Worm (Caenorhabditis elegans) whole organism, L3 larva: ENCODE measurements around the gene C54E4.1.
"Not testable (repeated sequence)": the region's sequence is repeated elsewhere in the genome, so short reads cannot be mapped to it uniquely, and the experiment has no call there.

Experiments used
- R02D3.7 ChIP-seq: fragments of 150-350 bp; optimal IDR thresholded peaks from 2 replicates; lab custom pipeline; 2014; ENCODE audit warnings: missing biosample characterization, missing genetic modification characterization
- ZK546.5 ChIP-seq: sonication (generic microtip); optimal IDR thresholded peaks from 2 replicates; lab custom pipeline; 2017; ENCODE audit warnings: missing biosample characterization, missing genetic modification characterization
- ama-1 ChIP-seq: fragments of 150-350 bp; optimal IDR thresholded peaks from 2 replicates; lab custom pipeline; 2018
- ceh-16 ChIP-seq: sonication (generic microtip); optimal IDR thresholded peaks from 2 replicates; lab custom pipeline; 2017; ENCODE audit warnings: missing biosample characterization, missing genetic modification characterization
- ceh-28 ChIP-seq: fragments of 150-350 bp; optimal IDR thresholded peaks from 2 replicates; lab custom pipeline; 2014; ENCODE audit warnings: missing biosample characterization, missing genetic modification reagents, missing genetic modification characterization
- ceh-9 ChIP-seq: sonication (generic microtip); optimal IDR thresholded peaks from 2 replicates; lab custom pipeline; 2018; ENCODE audit warnings: missing biosample characterization, missing genetic modification characterization
- daf-12 ChIP-seq: fragments of 150-350 bp; optimal IDR thresholded peaks from 2 replicates; lab custom pipeline; 2014; ENCODE audit warnings: missing biosample characterization, missing genetic modification reagents, missing genetic modification characterization
- egl-27 ChIP-seq: sonication (generic microtip); optimal IDR thresholded peaks from 4 replicates; lab custom pipeline; 2017; ENCODE audit warnings: missing biosample characterization, missing genetic modification reagents, missing genetic modification characterization
- elt-1 ChIP-seq: fragments of 150-350 bp; optimal IDR thresholded peaks from 2 replicates; lab custom pipeline; 2014; ENCODE audit warnings: missing biosample characterization, missing genetic modification characterization
- elt-2 ChIP-seq: sonication (generic microtip); optimal IDR thresholded peaks from 2 replicates; lab custom pipeline; 2016; ENCODE audit warnings: missing genetic modification reagents, mild to moderate bottlenecking, missing genetic modification characterization, missing compliant biosample characterization
- elt-3 ChIP-seq, 3 experiments: fragments of 150-350 bp in 1 of 3; sonication (generic microtip) in 2 of 3; optimal IDR thresholded peaks; 2 replicates in 2 of 3; 4 replicates in 1 of 3; lab custom pipeline; 2014 to 2017; ENCODE audit warnings: missing biosample characterization in 3 of 3, missing genetic modification characterization in 3 of 3
- eor-1 ChIP-seq, 2 experiments: fragments of 150-350 bp; optimal IDR thresholded peaks; 2 replicates each; lab custom pipeline; 2014 to 2018; ENCODE audit warnings: missing biosample characterization in 2 of 2, missing genetic modification characterization in 2 of 2
- fkh-10 ChIP-seq: sonication (generic microtip); optimal IDR thresholded peaks from 2 replicates; lab custom pipeline; 2017; ENCODE audit warnings: missing biosample characterization, missing genetic modification reagents, missing genetic modification characterization
- fkh-2 ChIP-seq: fragments of 150-350 bp; optimal IDR thresholded peaks from 2 replicates; lab custom pipeline; 2014; ENCODE audit warnings: missing biosample characterization, missing genetic modification reagents, missing genetic modification characterization
- hmg-11 ChIP-seq: sonication (generic microtip); optimal IDR thresholded peaks from 2 replicates; lab custom pipeline; 2016; ENCODE audit warnings: missing genetic modification characterization, missing compliant biosample characterization
- jun-1 ChIP-seq: fragments of 150-350 bp; optimal IDR thresholded peaks from 2 replicates; lab custom pipeline; 2014; ENCODE audit warnings: missing biosample characterization, missing genetic modification reagents, missing genetic modification characterization
- lin-39 ChIP-seq: fragments of 150-350 bp; optimal IDR thresholded peaks from 2 replicates; lab custom pipeline; 2018; ENCODE audit warnings: missing biosample characterization, missing genetic modification reagents, missing genetic modification characterization
- lsy-12 ChIP-seq: sonication (generic microtip); optimal IDR thresholded peaks from 2 replicates; lab custom pipeline; 2016; ENCODE audit warnings: mild to moderate bottlenecking, missing genetic modification characterization, missing compliant biosample characterization
- nfya-1 ChIP-seq: sonication (generic microtip); optimal IDR thresholded peaks from 2 replicates; lab custom pipeline; 2017; ENCODE audit warnings: missing genetic modification characterization, mild to moderate bottlenecking, missing compliant biosample characterization, antibody characterized with exemption, moderate library complexity; ENCODE audit not compliant: insufficient read depth
- nhr-11 ChIP-seq: fragments of 150-350 bp; optimal IDR thresholded peaks from 2 replicates; lab custom pipeline; 2014; ENCODE audit warnings: missing biosample characterization, missing genetic modification characterization
- nhr-12 ChIP-seq: fragments of 150-350 bp; optimal IDR thresholded peaks from 2 replicates; lab custom pipeline; 2014; ENCODE audit warnings: missing biosample characterization, missing genetic modification characterization
- nhr-23 ChIP-seq: fragments of 150-350 bp; optimal IDR thresholded peaks from 2 replicates; lab custom pipeline; 2014; ENCODE audit warnings: missing biosample characterization, missing genetic modification reagents, missing genetic modification characterization
- nhr-237 ChIP-seq: fragments of 150-350 bp; optimal IDR thresholded peaks from 2 replicates; lab custom pipeline; 2014; ENCODE audit warnings: missing biosample characterization, missing genetic modification characterization
- nhr-25 ChIP-seq: sonication (generic microtip); optimal IDR thresholded peaks from 2 replicates; lab custom pipeline; 2017; ENCODE audit warnings: missing biosample characterization, missing genetic modification characterization
- nhr-43 ChIP-seq: sonication (generic microtip); optimal IDR thresholded peaks from 2 replicates; lab custom pipeline; 2016; ENCODE audit warnings: mild to moderate bottlenecking, missing genetic modification characterization, missing compliant biosample characterization; ENCODE audit not compliant: poor library complexity, severe bottlenecking
- nhr-67 ChIP-seq: fragments of 150-350 bp; optimal IDR thresholded peaks from 2 replicates; lab custom pipeline; 2014; ENCODE audit warnings: missing biosample characterization, missing genetic modification characterization
- nhr-76 ChIP-seq: fragments of 150-350 bp; sonication (generic microtip); optimal IDR thresholded peaks from 5 replicates; lab custom pipeline; 2014; ENCODE audit warnings: missing biosample characterization, missing genetic modification characterization
- nhr-77 ChIP-seq: fragments of 150-350 bp; optimal IDR thresholded peaks from 2 replicates; lab custom pipeline; 2014; ENCODE audit warnings: missing biosample characterization, missing genetic modification characterization
- pha-4 ChIP-seq: fragments of 150-350 bp; optimal IDR thresholded peaks from 2 replicates; lab custom pipeline; 2014; ENCODE audit warnings: missing biosample characterization, missing genetic modification reagents, missing genetic modification characterization
- pqm-1 ChIP-seq: fragments of 150-350 bp; optimal IDR thresholded peaks from 2 replicates; lab custom pipeline; 2017; ENCODE audit warnings: missing biosample characterization, missing genetic modification characterization, inconsistent platforms
- sea-2 ChIP-seq: fragments of 150-350 bp; sonication (generic microtip); optimal IDR thresholded peaks from 4 replicates; lab custom pipeline; 2014; ENCODE audit warnings: missing biosample characterization, missing genetic modification reagents, missing genetic modification characterization
- skn-1 ChIP-seq: fragments of 150-350 bp; optimal IDR thresholded peaks from 2 replicates; lab custom pipeline; 2014; ENCODE audit warnings: missing biosample characterization, missing genetic modification characterization
- tbx-2 ChIP-seq: sonication (generic microtip); optimal IDR thresholded peaks from 2 replicates; lab custom pipeline; 2016; ENCODE audit warnings: mild to moderate bottlenecking, missing genetic modification characterization, missing compliant biosample characterization
- unc-62 ChIP-seq: fragments of 150-350 bp; sonication (generic microtip); optimal IDR thresholded peaks from 4 replicates; lab custom pipeline; 2014; ENCODE audit warnings: missing biosample characterization, missing genetic modification reagents, missing genetic modification characterization
- zag-1 ChIP-seq: fragments of 150-350 bp; optimal IDR thresholded peaks from 2 replicates; lab custom pipeline; 2014; ENCODE audit warnings: missing biosample characterization, missing genetic modification characterization
- ztf-11 ChIP-seq: fragments of 150-350 bp; optimal IDR thresholded peaks from 2 replicates; lab custom pipeline; 2014; ENCODE audit warnings: missing biosample characterization, missing genetic modification characterization

C54E4.1 gene

ce11 chrIV:2177545-2177944 is 2.2 kb downstream of the C54E4.1 start, which contains the start of gene hrpu-2 (continued):
- TF ChIP-seq jun-1 (tag; lab: Kevin White, UChicago) (peak; percentile 81), sea-2 (GFP tag; lab: Kevin White, UChicago) (no peak), ZK546.5 (tag; lab: Kevin White, UChicago) (no peak), elt-2 (tag; lab: Kevin White, UChicago) (peak; percentile 36), ceh-16 (tag; lab: Kevin White, UChicago) (no peak), daf-12 (no peak), lin-39 (tag; lab: Kevin White, UChicago) (peak; percentile 85), elt-3 (tag; optimal IDR thresholded peaks at IDR 0.05; lab: Kevin White, UChicago) (no peak), lsy-12 (tag; lab: Kevin White, UChicago) (peak; percentile 76)

ce11 chrIV:2193037-2193436 is 17.6 kb downstream of the C54E4.1 start:
- TF ChIP-seq nhr-23 (no peak), nhr-25 (tag; lab: Kevin White, UChicago) (peak; percentile 17), lin-39 (tag; lab: Kevin White, UChicago) (peak; percentile 0)

ce11 chrIV:2193558-2193957 is 18.2 kb downstream of the C54E4.1 start:
- TF ChIP-seq nhr-12 (tag; lab: Kevin White, UChicago) = no peak
- TF ChIP-seq fkh-10 = no peak
- TF ChIP-seq elt-1 = no peak
- peak; percentile 8 for TF ChIP-seq nfya-1 (tag; lab: Kevin White, UChicago)
- no peak for TF ChIP-seq eor-1 (tag; optimal IDR thresholded peaks at IDR 0.05; lab: Kevin White, UChicago)

DNA sequence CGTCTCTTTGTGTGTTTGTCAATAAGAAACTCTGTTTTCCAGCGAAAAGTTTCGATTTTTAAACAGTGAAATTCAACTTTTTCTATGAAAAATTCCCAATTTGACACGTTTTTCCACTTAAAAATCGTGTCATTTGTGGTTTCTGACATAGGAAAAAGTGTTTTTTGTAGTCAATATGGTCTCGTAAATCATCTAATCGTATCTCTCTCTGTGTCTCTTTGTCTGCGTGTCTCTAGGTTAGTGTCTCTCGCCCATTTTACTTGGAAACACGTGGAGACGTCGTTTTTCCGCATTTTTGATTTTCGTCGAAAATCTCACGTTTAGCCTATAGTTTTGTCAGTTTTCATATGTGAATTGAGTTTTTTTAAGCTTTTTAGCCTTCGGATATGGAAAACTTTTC is 20.2 kb downstream of the C54E4.1 start:
- no peak for TF ChIP-seq hmg-11
- no peak for TF ChIP-seq ztf-11 (tag; lab: Kevin White, UChicago)
- TF ChIP-seq ama-1 (lab: Kevin White, UChicago) = no peak
- TF ChIP-seq nhr-67 = no peak
- TF ChIP-seq nfya-1 (tag; lab: Kevin White, UChicago) = no peak
- TF ChIP-seq fkh-2 = no peak
- no peak for TF ChIP-seq unc-62 (GFP tag; lab: Kevin White, UChicago)
- no peak for TF ChIP-seq tbx-2 (tag; lab: Kevin White, UChicago)
- TF ChIP-seq pha-4 = no peak

ce11 chrIV:2198741-2199140 is 23.4 kb downstream of the C54E4.1 start, which contains the start of gene Y71G10AR.4:
Gene Y71G10AR.4 (plus strand): TSS chrIV:2199041.
- TF ChIP-seq nhr-77 (tag; lab: Kevin White, UChicago) (no peak), lsy-12 (tag; lab: Kevin White, UChicago) (no peak)

ce11 chrIV:2216756-2217155 is 41.4 kb downstream of the C54E4.1 start, which contains the start of gene T04C4.3:
Gene T04C4.3 (minus strand): TSS chrIV:2216856.
- TF ChIP-seq lin-39 (tag; lab: Kevin White, UChicago); ceh-28 (tag; lab: Kevin White, UChicago); daf-12: not testable (repeated sequence)
- TF ChIP-seq, all 47 proteins: peak for 0; not testable (repeated sequence) for 47

ce11 chrIV:2217260-2217659 is 41.9 kb downstream of the C54E4.1 start:
- TF ChIP-seq ceh-16 (tag; lab: Kevin White, UChicago) (no peak), lin-39 (tag; lab: Kevin White, UChicago) (peak; percentile 82), nfya-1 (tag; lab: Kevin White, UChicago) (peak; percentile 36), pha-4 (peak; percentile 61)

DNA sequence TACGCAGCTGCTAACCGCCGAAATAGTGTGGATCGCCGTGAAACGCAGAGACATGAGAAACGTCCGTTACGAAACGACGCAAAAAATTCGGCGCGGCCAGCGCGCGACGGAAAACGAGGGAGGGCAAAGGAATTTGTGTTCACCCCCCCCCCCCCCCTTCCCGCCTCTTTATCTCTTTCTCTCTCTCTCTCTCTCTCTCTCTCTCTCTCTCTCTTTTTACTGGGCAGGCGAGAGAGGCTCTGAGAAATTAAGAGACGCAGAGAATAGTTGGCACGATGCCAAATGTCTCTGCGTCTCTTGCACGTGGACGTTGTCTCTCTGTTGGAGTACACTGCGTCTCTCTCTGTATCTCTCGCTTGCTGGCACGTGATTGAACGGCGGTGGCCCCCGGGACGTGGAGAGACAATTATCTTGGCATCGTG is 44.0 kb downstream of the C54E4.1 start:
- peak; percentile 74 for TF ChIP-seq zag-1 (tag; lab: Kevin White, UChicago)
- no peak for TF ChIP-seq nhr-76 (tag; lab: Kevin White, UChicago)
- TF ChIP-seq tbx-2 (tag; lab: Kevin White, UChicago) = peak; percentile 96
- peak; percentile 86 for TF ChIP-seq elt-2 (tag; lab: Kevin White, UChicago)
- TF ChIP-seq hmg-11 = peak; percentile 81
- peak; percentile 44 for TF ChIP-seq pqm-1 (tag; lab: Kevin White, UChicago)
- peak; percentile 97 for TF ChIP-seq nhr-43
- TF ChIP-seq fkh-2 = no peak
- peak; percentile 97 for TF ChIP-seq lsy-12 (tag; lab: Kevin White, UChicago)
- TF ChIP-seq unc-62 (GFP tag; lab: Kevin White, UChicago) = peak; percentile 71
- peak; percentile 71 for TF ChIP-seq ama-1 (lab: Kevin White, UChicago)
- peak in 1 of 3 experiments; percentile 70 for TF ChIP-seq elt-3 (tag; optimal IDR thresholded peaks at IDR 0.05; lab: Kevin White, UChicago)
- peak; percentile 87 for TF ChIP-seq nhr-11 (tag; lab: Kevin White, UChicago)
- peak; percentile 78 for TF ChIP-seq egl-27 (tag; lab: Kevin White, UChicago)
- TF ChIP-seq R02D3.7 = peak; percentile 87
- TF ChIP-seq nhr-237 (tag; lab: Kevin White, UChicago) = no peak
- peak; percentile 98 for TF ChIP-seq nhr-23
- peak; percentile 62 for TF ChIP-seq sea-2 (GFP tag; lab: Kevin White, UChicago)
- TF ChIP-seq skn-1 = peak; percentile 37
- TF ChIP-seq nfya-1 (tag; lab: Kevin White, UChicago) = peak; percentile 96
- no peak for TF ChIP-seq ceh-9 (tag; lab: Kevin White, UChicago)
